Fruit fly (Drosophila melanogaster): ENCODE measurements around the gene pyd.

DNA sequence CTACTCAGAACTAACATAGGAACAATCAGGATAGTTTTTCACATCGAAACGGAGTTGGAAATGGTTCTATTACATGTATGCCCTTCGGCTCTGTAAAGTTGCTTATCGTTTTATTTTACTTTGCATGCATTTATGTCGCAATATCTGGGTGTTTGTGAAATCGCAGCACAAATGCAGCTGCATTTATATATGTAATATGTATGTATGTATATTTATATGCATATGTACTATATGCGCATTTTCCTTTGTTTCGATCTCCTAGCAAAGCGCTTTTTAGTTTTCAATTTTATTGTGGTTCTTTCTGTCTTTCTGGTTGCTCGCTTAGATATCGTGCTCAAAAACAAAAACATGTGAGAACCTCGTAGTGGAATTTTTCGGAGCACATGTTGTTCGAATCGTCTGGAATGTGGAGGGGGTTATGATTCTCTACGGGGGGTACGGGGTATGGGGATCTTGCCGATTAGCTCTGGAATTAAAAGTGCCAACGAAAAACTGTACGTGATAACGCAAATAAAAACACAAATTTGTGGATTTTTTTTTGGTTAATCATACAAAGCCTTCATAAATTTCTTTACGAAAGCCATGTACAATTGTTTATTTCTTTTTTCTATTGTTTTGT is 117.6 kb downstream of the pyd start:
- no peak for TF ChIP-seq ttk (optimal IDR thresholded peaks at IDR 0.05)
- no peak for TF ChIP-seq Myc (optimal IDR thresholded peaks at IDR 0.05)
- TF ChIP-seq psq (optimal IDR thresholded peaks at IDR 0.05) = no peak
- no peak for TF ChIP-seq Sin3A (optimal IDR thresholded peaks at IDR 0.05)
- TF ChIP-seq h (optimal IDR thresholded peaks at IDR 0.05) = no peak

Data from Kc167 (cell line).